Worm (Caenorhabditis elegans) whole organism, young adult: ENCODE data around the gene F46F5.8.

ENCODE experiments used
- B0019.2 ChIP-seq: fragments of 200-800 bp; sonication (Bioruptor generic); conservative IDR thresholded peaks from 2 replicates; pipeline ENCODE4 v1.3.6; 2022; ENCODE audit warnings: missing genetic modification reagents, missing genetic modification characterization, missing compliant biosample characterization
- B0035.1 ChIP-seq: sonication (generic microtip); optimal IDR thresholded peaks from 2 replicates; lab custom pipeline; 2016; ENCODE audit warnings: missing genetic modification characterization, mild to moderate bottlenecking, missing compliant biosample characterization, missing genotype, missing genetic modification reagents
- B0336.3 ChIP-seq: fragments of 200-800 bp; sonication (Bioruptor generic); IDR thresholded peaks from 2 replicates; pipeline ENCODE4 v1.3.6; 2022; ENCODE audit warnings: missing genetic modification characterization, missing compliant biosample characterization
- C06A6.2 ChIP-seq: fragments of 200-800 bp; sonication (Bioruptor generic); conservative IDR thresholded peaks from 2 replicates; pipeline ENCODE4 v1.3.6; 2022; ENCODE audit warnings: missing genetic modification characterization, missing compliant biosample characterization
- F23B12.7 ChIP-seq: sonication (generic microtip); optimal IDR thresholded peaks from 2 replicates; lab custom pipeline; 2017; ENCODE audit warnings: missing genetic modification characterization, mild to moderate bottlenecking, missing compliant biosample characterization, antibody characterized with exemption, moderate library complexity; ENCODE audit not compliant: insufficient read depth
- F37B4.10 ChIP-seq: fragments of 200-800 bp; sonication (Bioruptor generic); IDR thresholded peaks from 2 replicates; pipeline ENCODE4 v1.3.6; 2022; ENCODE audit warnings: missing genetic modification characterization, missing compliant biosample characterization
- F49E8.2 ChIP-seq: sonication (generic microtip); optimal IDR thresholded peaks from 3 replicates; lab custom pipeline; 2017; ENCODE audit warnings: missing genetic modification characterization, mild to moderate bottlenecking, missing compliant biosample characterization, antibody characterized with exemption, moderate library complexity; ENCODE audit not compliant: insufficient read depth
- K12H6.12 ChIP-seq: fragments of 200-800 bp; sonication (Bioruptor generic); optimal IDR thresholded peaks from 2 replicates; lab custom pipeline; 2018; ENCODE audit warnings: mild to moderate bottlenecking, missing genetic modification characterization, missing compliant biosample characterization
- Y67H2A.10 ChIP-seq: fragments of 200-800 bp; sonication (Bioruptor generic); conservative IDR thresholded peaks from 2 replicates; pipeline ENCODE4 v1.3.6; 2022; ENCODE audit warnings: missing genetic modification reagents, missing genetic modification characterization, missing compliant biosample characterization
- Y95B8A.8 ChIP-seq: fragments of 200-800 bp; sonication (Bioruptor generic); IDR thresholded peaks from 2 replicates; pipeline ENCODE4 v1.3.6; 2022; ENCODE audit warnings: missing genetic modification reagents, missing genetic modification characterization, missing compliant biosample characterization
- aptf-2 ChIP-seq: fragments of 200-800 bp; sonication (Bioruptor generic); conservative IDR thresholded peaks from 2 replicates; pipeline ENCODE4 v1.3.6; 2022; ENCODE audit warnings: missing genetic modification reagents, missing genetic modification characterization, missing compliant biosample characterization
- attf-5 ChIP-seq: fragments of 200-800 bp; sonication (Bioruptor generic); optimal IDR thresholded peaks from 2 replicates; lab custom pipeline; 2018; ENCODE audit warnings: mild to moderate bottlenecking, missing genetic modification characterization, missing compliant biosample characterization
- bed-2 ChIP-seq: fragments of 200-800 bp; sonication (Bioruptor generic); IDR thresholded peaks from 2 replicates; pipeline ENCODE4 v1.3.6; 2022; ENCODE audit warnings: missing genetic modification reagents, missing genetic modification characterization, missing compliant biosample characterization
- ccch-3 ChIP-seq: fragments of 200-800 bp; sonication (Bioruptor generic); optimal IDR thresholded peaks from 2 replicates; lab custom pipeline; 2018; ENCODE audit warnings: mild to moderate bottlenecking, missing genetic modification characterization, missing compliant biosample characterization
- ceh-27 ChIP-seq: fragments of 200-800 bp; sonication (Bioruptor generic); optimal IDR thresholded peaks from 2 replicates; lab custom pipeline; 2018; ENCODE audit warnings: mild to moderate bottlenecking, missing genetic modification characterization, moderate library complexity, missing compliant biosample characterization
- ceh-79 ChIP-seq: sonication (generic microtip); optimal IDR thresholded peaks from 2 replicates; lab custom pipeline; 2017; ENCODE audit warnings: mild to moderate bottlenecking, missing genetic modification characterization, missing compliant biosample characterization
- dox-1 ChIP-seq: fragments of 200-800 bp; sonication (Bioruptor generic); IDR thresholded peaks from 2 replicates; pipeline ENCODE4 v1.3.6; 2022; ENCODE audit warnings: missing genetic modification reagents, missing genetic modification characterization, missing compliant biosample characterization
- egl-18 ChIP-seq: fragments of 200-800 bp; sonication (Bioruptor generic); IDR thresholded peaks from 2 replicates; pipeline ENCODE4 v1.3.6; 2022; ENCODE audit warnings: missing genetic modification reagents, missing genetic modification characterization, missing compliant biosample characterization
- egrh-3 ChIP-seq: fragments of 200-800 bp; sonication (Bioruptor generic); IDR thresholded peaks from 2 replicates; pipeline ENCODE4 v1.3.6; 2022; ENCODE audit warnings: missing genetic modification reagents, missing genetic modification characterization, missing compliant biosample characterization
- hsf-1 ChIP-seq: fragments of 200-800 bp; sonication (Bioruptor generic); IDR thresholded peaks from 2 replicates; pipeline ENCODE4 v1.3.6; 2022; ENCODE audit warnings: missing genetic modification reagents, missing genetic modification characterization, missing compliant biosample characterization
- lag-1 ChIP-seq: fragments of 200-800 bp; sonication (Bioruptor generic); IDR thresholded peaks from 2 replicates; pipeline ENCODE4 v1.3.6; 2022; ENCODE audit warnings: missing genetic modification reagents, missing genetic modification characterization, missing compliant biosample characterization
- let-607 ChIP-seq, 2 experiments: fragments of 200-800 bp in 1 of 2; sonication (Bioruptor generic) in 1 of 2; sonication (generic microtip) in 1 of 2; optimal IDR thresholded peaks; 2 replicates each; lab custom pipeline; 2016 to 2018; ENCODE audit warnings: mild to moderate bottlenecking in 2 of 2, missing compliant biosample characterization in 2 of 2, missing genetic modification characterization in 2 of 2, moderate library complexity in 2 of 2, missing genotype in 1 of 2
- lin-26 ChIP-seq: fragments of 200-800 bp; sonication (Bioruptor generic); IDR thresholded peaks from 2 replicates; pipeline ENCODE4 v1.3.6; 2022; ENCODE audit warnings: missing genetic modification reagents, missing genetic modification characterization, missing compliant biosample characterization
- lin-40 ChIP-seq: sonication (generic microtip); optimal IDR thresholded peaks from 2 replicates; lab custom pipeline; 2016; ENCODE audit warnings: missing genetic modification characterization, mild to moderate bottlenecking, missing compliant biosample characterization, missing genotype, missing genetic modification reagents
- lir-1 ChIP-seq: fragments of 200-800 bp; sonication (Bioruptor generic); conservative IDR thresholded peaks from 2 replicates; pipeline ENCODE4 v1.3.6; 2022; ENCODE audit warnings: missing genetic modification reagents, missing genetic modification characterization, missing compliant biosample characterization
- mcd-1 ChIP-seq: fragments of 200-800 bp; sonication (Bioruptor generic); IDR thresholded peaks from 2 replicates; pipeline ENCODE4 v1.3.6; 2022; ENCODE audit warnings: missing genetic modification reagents, missing genetic modification characterization, missing compliant biosample characterization
- mes-4 ChIP-seq: sonication (generic microtip); optimal IDR thresholded peaks from 2 replicates; lab custom pipeline; 2016; ENCODE audit warnings: missing genotype, missing genetic modification characterization, missing compliant biosample characterization
- nhr-120 ChIP-seq: fragments of 200-800 bp; sonication (Bioruptor generic); IDR thresholded peaks from 2 replicates; pipeline ENCODE4 v1.3.6; 2022; ENCODE audit warnings: missing genetic modification characterization, missing compliant biosample characterization
- rpc-1 ChIP-seq, 2 experiments: fragments of 150-350 bp in 1 of 2; sonication (generic microtip) in 1 of 2; optimal IDR thresholded peaks; 2 replicates each; lab custom pipeline; 2014 to 2018; ENCODE audit warnings: missing biosample characterization in 1 of 2, missing genetic modification characterization in 1 of 2, missing genetic modification reagents in 1 of 2, missing genotype in 1 of 2
- somi-1 ChIP-seq: fragments of 200-800 bp; sonication (Bioruptor generic); optimal IDR thresholded peaks from 2 replicates; lab custom pipeline; 2018; ENCODE audit warnings: mild to moderate bottlenecking, missing genetic modification characterization, missing compliant biosample characterization
- sptf-2 ChIP-seq: fragments of 200-800 bp; sonication (Bioruptor generic); optimal IDR thresholded peaks from 2 replicates; lab custom pipeline; 2018; ENCODE audit warnings: mild to moderate bottlenecking, missing genetic modification characterization, missing compliant biosample characterization
- tlf-1 ChIP-seq: fragments of 200-800 bp; sonication (Bioruptor generic); optimal IDR thresholded peaks from 2 replicates; lab custom pipeline; 2018; ENCODE audit warnings: mild to moderate bottlenecking, missing genetic modification characterization, missing compliant biosample characterization
- ztf-25 ChIP-seq: fragments of 200-800 bp; sonication (Bioruptor generic); IDR thresholded peaks from 2 replicates; pipeline ENCODE4 v1.3.6; 2022; ENCODE audit warnings: missing genetic modification reagents, missing genetic modification characterization, missing compliant biosample characterization

The F46F5.8 gene

DNA sequence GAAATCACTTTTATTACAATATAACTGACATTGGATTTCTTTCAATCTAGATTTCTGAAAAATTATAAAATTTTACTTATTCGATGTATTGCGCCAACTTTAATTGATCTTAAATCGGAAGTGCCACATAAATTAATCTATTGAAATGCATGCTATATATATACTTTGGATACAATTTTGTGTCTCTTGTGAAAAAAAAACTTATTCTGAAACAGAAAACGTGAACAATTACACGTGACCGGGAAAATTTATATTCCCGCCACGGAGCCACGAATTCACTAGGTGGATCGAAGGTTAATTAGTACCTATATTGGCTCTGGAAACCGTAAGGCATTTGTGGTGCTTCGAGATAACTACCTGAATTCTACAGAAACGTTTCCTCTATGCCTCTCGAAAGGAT lies 21.7 kb downstream of the F46F5.8 start, which contains the start of gene F46F5.14:
Gene F46F5.14 (plus strand): TSS at position 301 of the 400 bp plus-strand sequence.
- TF ChIP-seq nhr-120 (GFP tag; lab: Robert Waterston, UW): no peak
- no peak for TF ChIP-seq lag-1 (GFP tag; lab: Robert Waterston, UW)

DNA sequence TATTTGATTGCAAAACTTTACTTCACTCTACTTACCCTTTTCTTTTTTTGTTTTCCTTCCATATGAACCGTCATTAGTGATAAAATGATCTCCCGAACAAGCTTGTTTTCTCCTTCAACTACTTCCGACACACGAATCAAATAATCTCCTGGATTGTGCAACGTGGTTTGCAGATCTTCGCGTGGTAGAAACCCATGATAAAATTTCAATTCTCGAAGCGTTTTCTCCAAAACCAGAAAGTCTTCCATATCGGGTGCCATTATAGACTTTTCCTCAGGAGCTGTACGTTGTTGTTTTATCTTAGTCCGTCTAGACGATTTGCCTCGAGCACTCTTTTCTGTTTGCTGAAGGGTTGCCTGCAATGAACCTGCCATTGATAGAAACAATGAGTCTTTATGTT lies 24.0 kb downstream of the F46F5.8 start:
- TF ChIP-seq lir-1 (GFP tag; lab: Robert Waterston, UW): no peak
- no peak for TF ChIP-seq B0336.3 (GFP tag; lab: Robert Waterston, UW)
- TF ChIP-seq Y95B8A.8 (GFP tag; lab: Robert Waterston, UW): no peak
- TF ChIP-seq lin-40 (tag; lab: Kevin White, UChicago): no peak
- TF ChIP-seq F37B4.10 (GFP tag; lab: Robert Waterston, UW): no peak

DNA sequence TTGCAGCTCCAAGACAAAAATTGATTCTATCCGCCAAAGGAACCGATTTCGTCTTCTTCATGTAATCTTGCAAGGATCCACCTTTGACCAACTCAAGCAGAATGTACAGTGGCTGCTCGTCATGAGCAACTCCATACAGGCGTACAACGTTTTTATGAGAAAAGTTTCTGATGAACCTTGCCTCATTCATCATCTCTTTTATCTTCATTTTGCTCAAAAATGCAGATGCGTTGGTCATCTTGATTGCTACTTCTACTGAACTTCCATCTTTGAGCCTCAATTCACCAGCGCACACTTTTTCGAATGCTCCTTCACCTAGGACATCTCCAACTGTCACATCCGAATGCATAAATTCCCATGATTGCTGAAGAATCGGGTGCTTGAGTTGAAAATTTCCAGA lies 24.5 kb downstream of the F46F5.8 start:
- TF ChIP-seq B0019.2 (GFP tag; lab: Robert Waterston, UW): no peak
- no peak for TF ChIP-seq egrh-3
- no peak for TF ChIP-seq F23B12.7 (tag; lab: Kevin White, UChicago)
- TF ChIP-seq attf-5 (GFP tag; lab: Kevin White, UChicago): no peak
- TF ChIP-seq let-607 (tag; optimal IDR thresholded peaks at IDR 0.05; lab: Kevin White, UChicago): no peak
- TF ChIP-seq, all 124 proteins: peak for 0

DNA sequence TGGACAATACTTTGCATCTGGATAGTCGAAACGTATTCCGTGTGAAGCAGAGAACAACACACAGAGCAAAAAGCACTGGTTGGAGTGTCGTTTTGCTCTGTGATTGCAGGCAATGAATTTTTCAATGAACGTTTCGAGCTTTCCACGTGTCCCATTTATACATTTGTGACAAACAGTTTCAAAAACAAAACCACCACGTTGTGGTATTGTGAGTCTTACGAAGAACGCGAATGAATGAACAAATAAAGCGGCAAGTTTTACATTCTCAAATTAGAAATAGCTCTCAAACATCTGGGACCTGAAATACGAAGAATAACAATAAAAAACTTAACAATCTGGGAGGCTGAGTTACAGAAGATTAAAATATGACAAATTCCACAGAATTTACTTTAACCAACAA lies 29.6 kb downstream of the F46F5.8 start, which contains the start of gene F46F5.1:
Gene F46F5.1 (minus strand): TSS at position 101 of the 400 bp plus-strand sequence.
- no peak for TF ChIP-seq ceh-79
- TF ChIP-seq tlf-1: no peak
- no peak for TF ChIP-seq Y67H2A.10
- no peak for TF ChIP-seq B0035.1 (tag; lab: Kevin White, UChicago)
- TF ChIP-seq lir-1 (GFP tag; lab: Robert Waterston, UW): no peak

DNA sequence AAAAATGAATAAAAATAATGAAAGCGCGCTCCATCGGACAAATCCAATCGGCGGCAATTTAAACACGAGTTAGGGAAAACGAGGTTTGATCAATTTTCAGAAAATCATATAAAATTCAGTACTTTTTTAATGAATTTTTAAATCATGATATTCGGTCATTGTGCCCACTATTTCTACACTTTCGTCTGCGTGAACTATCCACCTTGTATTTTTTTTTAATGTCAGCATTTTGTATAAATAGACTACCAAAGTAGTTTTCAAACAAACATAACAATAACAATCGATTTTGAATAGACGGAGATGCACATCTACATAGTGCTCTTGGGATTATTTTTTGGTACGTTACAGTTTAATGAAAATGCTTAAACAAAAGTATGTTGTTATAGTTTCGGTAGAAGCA lies 33.3 kb downstream of the F46F5.8 start, which contains the start of gene F46F5.15:
Gene F46F5.15 (plus strand): TSS at position 301 of the 400 bp plus-strand sequence.
- TF ChIP-seq lin-26 (no peak), rpc-1 (optimal IDR thresholded peaks at IDR 0.05; lab: Kevin White, UChicago) (no peak), rpc-1 (tag; optimal IDR thresholded peaks at IDR 0.05; lab: Kevin White, UChicago) (no peak), Y95B8A.8 (GFP tag; lab: Robert Waterston, UW) (no peak), mes-4 (tag; lab: Kevin White, UChicago) (no peak), ccch-3 (no peak), C06A6.2 (GFP tag; lab: Robert Waterston, UW) (no peak), bed-2 (no peak), hsf-1 (no peak), dox-1 (GFP tag; lab: Robert Waterston, UW) (no peak), ceh-27 (GFP tag; lab: Kevin White, UChicago) (no peak), aptf-2 (GFP tag; lab: Robert Waterston, UW) (no peak), K12H6.12 (tag; lab: Kevin White, UChicago) (no peak), mcd-1 (no peak), F49E8.2 (tag; lab: Kevin White, UChicago) (no peak), egl-18 (GFP tag; lab: Robert Waterston, UW) (no peak), somi-1 (GFP tag; lab: Kevin White, UChicago) (no peak), ztf-25 (GFP tag; lab: Robert Waterston, UW) (no peak), sptf-2 (GFP tag; lab: Kevin White, UChicago) (no peak), ceh-79 (no peak)
